Worm (Caenorhabditis elegans) whole organism, L1 larva: ENCODE data around the gene kin-19.

Experiments used
- aly-2 ChIP-seq: fragments of 150-350 bp; optimal IDR thresholded peaks from 2 replicates; lab custom pipeline; 2014; ENCODE audit warnings: missing biosample characterization, missing genetic modification characterization
- ama-1 ChIP-seq: fragments of 150-350 bp; optimal IDR thresholded peaks from 2 replicates; lab custom pipeline; 2014
- ces-1 ChIP-seq: fragments of 150-350 bp; optimal IDR thresholded peaks from 2 replicates; lab custom pipeline; 2014; ENCODE audit warnings: missing biosample characterization, missing genetic modification reagents, missing genetic modification characterization
- egl-27 ChIP-seq, 2 experiments: fragments of 150-350 bp in 1 of 2; sonication (generic microtip); optimal IDR thresholded peaks; 3 replicates each; lab custom pipeline; 2017 to 2018; ENCODE audit warnings: missing biosample characterization in 2 of 2, missing genetic modification characterization in 2 of 2, missing genetic modification reagents in 2 of 2
- lsy-2 ChIP-seq, 2 experiments: fragments of 150-350 bp; optimal IDR thresholded peaks; 2 replicates each; lab custom pipeline; 2014; ENCODE audit warnings: missing biosample characterization in 2 of 2, missing genetic modification characterization in 2 of 2
- nhr-28 ChIP-seq: fragments of 150-350 bp; optimal IDR thresholded peaks from 2 replicates; lab custom pipeline; 2014; ENCODE audit warnings: missing biosample characterization, missing genetic modification characterization
- nhr-47 ChIP-seq: sonication (generic microtip); optimal IDR thresholded peaks from 2 replicates; lab custom pipeline; 2016; ENCODE audit warnings: mild to moderate bottlenecking, missing genetic modification characterization, moderate library complexity, missing compliant biosample characterization
- pqm-1 ChIP-seq: sonication (generic microtip); optimal IDR thresholded peaks from 3 replicates; lab custom pipeline; 2017; ENCODE audit warnings: missing biosample characterization, missing genetic modification characterization
- sptf-1 ChIP-seq: fragments of 150-350 bp; optimal IDR thresholded peaks from 2 replicates; lab custom pipeline; 2014; ENCODE audit warnings: missing biosample characterization, missing genetic modification characterization
- tbx-2 ChIP-seq: sonication (generic microtip); optimal IDR thresholded peaks from 2 replicates; lab custom pipeline; 2016; ENCODE audit warnings: missing genetic modification characterization, missing compliant biosample characterization
- unc-30 ChIP-seq: sonication (generic microtip); optimal IDR thresholded peaks from 2 replicates; lab custom pipeline; 2017; ENCODE audit warnings: missing biosample characterization, missing genetic modification characterization
- unc-62 ChIP-seq: fragments of 150-350 bp; optimal IDR thresholded peaks from 2 replicates; lab custom pipeline; 2014; ENCODE audit warnings: missing biosample characterization, missing genetic modification reagents, missing genetic modification characterization
- zip-4 ChIP-seq: fragments of 200-800 bp; sonication (Bioruptor generic); optimal IDR thresholded peaks from 2 replicates; lab custom pipeline; 2018; ENCODE audit warnings: mild to moderate bottlenecking, missing genetic modification characterization, moderate library complexity, missing compliant biosample characterization

- no peak for TF ChIP-seq zip-4 (GFP tag; lab: Kevin White, UChicago)
- TF ChIP-seq nhr-28 (tag; lab: Kevin White, UChicago): no peak
- no peak for TF ChIP-seq unc-30 (tag; lab: Kevin White, UChicago)
- no peak for TF ChIP-seq ama-1 (lab: Kevin White, UChicago)
- TF ChIP-seq pqm-1 (tag; lab: Kevin White, UChicago): no peak
- no peak for TF ChIP-seq tbx-2 (tag; lab: Kevin White, UChicago)
- no peak for TF ChIP-seq nhr-47 (tag; lab: Kevin White, UChicago)
- TF ChIP-seq lsy-2 (tag; optimal IDR thresholded peaks at IDR 0.05; lab: Kevin White, UChicago): no peak
- no peak for TF ChIP-seq unc-62 (GFP tag; lab: Kevin White, UChicago)
- no peak for TF ChIP-seq sptf-1 (tag; lab: Kevin White, UChicago)
- TF ChIP-seq aly-2 (tag; lab: Kevin White, UChicago): no peak
- TF ChIP-seq ces-1: no peak
- TF ChIP-seq egl-27 (tag; optimal IDR thresholded peaks at IDR 0.05; lab: Kevin White, UChicago): no peak
Observed at ce11 chrIII:4120386-4120785, 34.0 kb upstream of the kin-19 start.
